Worm (Caenorhabditis elegans) whole organism, young adult: ENCODE measurements around the gene hcp-2.
"Not testable (repeated sequence)": the region's sequence is repeated elsewhere in the genome, so short reads cannot be mapped to it uniquely, and the experiment has no call there.

Experiments
- B0019.2 ChIP-seq: fragments of 200-800 bp; sonication (Bioruptor generic); conservative IDR thresholded peaks from 2 replicates; pipeline ENCODE4 v1.3.6; 2022; ENCODE audit warnings: missing genetic modification reagents, missing genetic modification characterization, missing compliant biosample characterization
- egrh-3 ChIP-seq: fragments of 200-800 bp; sonication (Bioruptor generic); IDR thresholded peaks from 2 replicates; pipeline ENCODE4 v1.3.6; 2022; ENCODE audit warnings: missing genetic modification reagents, missing genetic modification characterization, missing compliant biosample characterization
- nhr-80 ChIP-seq: sonication (generic microtip); optimal IDR thresholded peaks from 2 replicates; lab custom pipeline; 2016; ENCODE audit warnings: missing genetic modification characterization, missing compliant biosample characterization
- unc-62 ChIP-seq: fragments of 150-350 bp; optimal IDR thresholded peaks from 2 replicates; lab custom pipeline; 2014; ENCODE audit warnings: missing biosample characterization, missing genetic modification reagents, missing genetic modification characterization
- zfh-2 ChIP-seq: fragments of 200-800 bp; sonication (Bioruptor generic); conservative IDR thresholded peaks from 2 replicates; pipeline ENCODE4 v1.3.6; 2022; ENCODE audit warnings: missing genetic modification reagents, missing genetic modification characterization, missing compliant biosample characterization

ce11 chrV:9622338-9622737 lies 23.3 kb upstream of the hcp-2 start:
- TF ChIP-seq zfh-2 (GFP tag; lab: Robert Waterston, UW) (peak; percentile 76), egrh-3 (GFP tag; lab: Robert Waterston, UW) (peak; percentile 79; the same call in 1 of the 2 replicates)
- not testable (repeated sequence) for TF ChIP-seq B0019.2 (GFP tag; lab: Robert Waterston, UW); unc-62 (GFP tag; lab: Kevin White, UChicago); nhr-80
